Worm (Caenorhabditis elegans): ENCODE data around the gene F55E10.2.

DNA sequence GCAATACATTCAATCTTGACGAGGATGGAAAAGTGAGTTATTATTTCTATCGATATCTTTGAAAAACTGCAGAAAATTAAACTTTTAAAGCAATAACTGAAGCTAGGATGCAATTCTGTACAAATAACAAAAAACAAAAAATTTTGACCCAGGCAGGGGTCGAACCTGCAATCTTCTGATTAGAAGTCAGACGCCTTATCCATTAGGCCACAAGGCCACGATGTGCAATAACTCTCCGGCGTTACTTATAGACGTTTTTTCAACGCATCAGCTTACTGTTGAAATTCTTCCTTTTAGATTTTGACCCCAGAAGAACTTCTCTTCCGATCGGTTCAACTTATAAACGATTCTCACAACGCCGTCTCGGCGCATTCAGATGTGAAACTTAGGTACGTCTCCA, 41.2 kb downstream of the F55E10.2 start:
- TF ChIP-seq ztf-4 (tag; optimal IDR thresholded peaks at IDR 0.05), result no peak
- TF ChIP-seq unc-39 (tag; optimal IDR thresholded peaks at IDR 0.05), result no peak
- TF ChIP-seq pha-4 (tag; optimal IDR thresholded peaks at IDR 0.05), result no peak
- TF ChIP-seq fkh-10 (GFP tag; optimal IDR thresholded peaks at IDR 0.05), result no peak
- TF ChIP-seq ama-1 (optimal IDR thresholded peaks at IDR 0.05), result no peak
- TF ChIP-seq ZK546.5 (tag; optimal IDR thresholded peaks at IDR 0.05), result no peak

Measured in whole organism, L3 larva.